Worm (Caenorhabditis elegans) whole organism, late embryonic: ENCODE results near the gene nlp-28.

ENCODE experiments used
- ama-1 ChIP-seq: fragments of 150-350 bp; optimal IDR thresholded peaks from 2 replicates; lab custom pipeline; 2014
- ceh-18 ChIP-seq: sonication (generic microtip); optimal IDR thresholded peaks from 2 replicates; lab custom pipeline; 2016; ENCODE audit warnings: missing genetic modification characterization, missing compliant biosample characterization
- ceh-2 ChIP-seq: sonication (generic microtip); optimal IDR thresholded peaks from 2 replicates; lab custom pipeline; 2016; ENCODE audit warnings: missing genotype, missing genetic modification characterization, missing compliant biosample characterization
- ceh-45 ChIP-seq: fragments of 200-800 bp; sonication (Bioruptor generic); IDR thresholded peaks from 2 replicates; pipeline ENCODE4 v1.3.6; 2022; ENCODE audit warnings: missing genetic modification reagents, missing genetic modification characterization, missing compliant biosample characterization
- ceh-9 ChIP-seq: sonication (generic microtip); optimal IDR thresholded peaks from 2 replicates; lab custom pipeline; 2016; ENCODE audit warnings: mild to moderate bottlenecking, missing genetic modification characterization, inconsistent platforms, missing compliant biosample characterization
- fkh-6 ChIP-seq: sonication (generic microtip); optimal IDR thresholded peaks from 2 replicates; lab custom pipeline; 2016; ENCODE audit warnings: missing genetic modification characterization, missing compliant biosample characterization
- sox-4 ChIP-seq: sonication (generic microtip); optimal IDR thresholded peaks from 2 replicates; lab custom pipeline; 2017; ENCODE audit warnings: mild to moderate bottlenecking, missing genetic modification characterization, inconsistent platforms, missing compliant biosample characterization
- unc-42 ChIP-seq: sonication (generic microtip); optimal IDR thresholded peaks from 2 replicates; lab custom pipeline; 2016; ENCODE audit warnings: missing genotype, missing genetic modification characterization, missing compliant biosample characterization

DNA sequence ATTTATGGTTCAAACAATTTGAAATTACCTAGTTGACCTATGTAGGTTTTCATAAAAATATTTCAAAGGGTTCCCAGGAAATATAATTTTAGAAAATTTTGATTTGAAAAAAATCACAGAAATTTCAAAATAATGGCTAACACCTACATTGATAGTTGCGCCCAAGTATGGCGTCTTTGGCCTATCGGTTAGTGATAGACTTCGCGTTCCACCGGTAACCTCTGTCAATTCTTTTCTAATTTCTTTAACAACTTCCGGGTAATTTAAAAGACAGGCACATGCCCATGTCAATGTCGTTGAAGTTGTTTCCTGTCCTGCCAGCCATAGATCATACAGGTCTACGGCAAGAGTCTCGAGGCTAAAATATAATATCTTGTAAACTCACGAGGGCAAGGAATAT lies 18.8 kb upstream of the nlp-28 start:
- TF ChIP-seq ceh-18 (tag; lab: Kevin White, UChicago), result no peak
- no peak for TF ChIP-seq unc-42 (tag; lab: Kevin White, UChicago)
- TF ChIP-seq fkh-6 (tag; lab: Kevin White, UChicago), result no peak
- TF ChIP-seq ceh-2 (tag; lab: Kevin White, UChicago), result no peak
- no peak for TF ChIP-seq ama-1 (lab: Kevin White, UChicago)
- no peak for TF ChIP-seq ceh-45 (GFP tag; lab: Robert Waterston, UW)
- TF ChIP-seq sox-4 (tag; lab: Kevin White, UChicago), result no peak
- TF ChIP-seq ceh-9 (tag; lab: Kevin White, UChicago), result no peak
